Fruit fly (Drosophila melanogaster) whole organism, embryonic: ENCODE results near the gene ssp3.

Experiments used
- Abd-B ChIP-seq: fragments of 200-800 bp; sonication (Bioruptor generic); optimal IDR thresholded peaks from 2 replicates; lab custom pipeline; 2018; ENCODE audit warnings: missing biosample characterization, mild to moderate bottlenecking, missing genetic modification characterization, moderate library complexity
- CG10147 ChIP-seq: fragments of 200-800 bp; sonication (Bioruptor generic); optimal IDR thresholded peaks from 2 replicates; lab custom pipeline; 2019; ENCODE audit warnings: missing biosample characterization, mild to moderate bottlenecking, missing genetic modification characterization, moderate library complexity
- CG10209 ChIP-seq: fragments of 200-800 bp; sonication (Bioruptor generic); optimal IDR thresholded peaks from 3 replicates; lab custom pipeline; 2017; ENCODE audit warnings: missing biosample characterization, mild to moderate bottlenecking, missing genetic modification characterization, missing genetic modification reagents
- CG17912 ChIP-seq: fragments of 200-800 bp; sonication (Bioruptor generic); optimal IDR thresholded peaks from 2 replicates; lab custom pipeline; 2018; ENCODE audit warnings: missing biosample characterization, mild to moderate bottlenecking, missing genetic modification characterization
- CG6683 ChIP-seq: fragments of 200-800 bp; sonication (Bioruptor generic); optimal IDR thresholded peaks from 2 replicates; lab custom pipeline; 2017; ENCODE audit warnings: missing biosample characterization, mild to moderate bottlenecking, missing genetic modification characterization, missing genetic modification reagents
- Chrac-16 ChIP-seq: fragments of 200-800 bp; sonication (Bioruptor generic); optimal IDR thresholded peaks from 3 replicates; lab custom pipeline; 2016; ENCODE audit warnings: missing biosample characterization, missing genetic modification characterization
- H15 ChIP-seq: fragments of 200-800 bp; sonication (Bioruptor generic); IDR thresholded peaks from 3 replicates; pipeline ENCODE4 v1.3.6; 2022; ENCODE audit warnings: missing biosample characterization, missing genetic modification characterization
- btn ChIP-seq: fragments of 200-800 bp; sonication (Bioruptor generic); optimal IDR thresholded peaks from 2 replicates; lab custom pipeline; 2016; ENCODE audit warnings: missing biosample characterization, missing genetic modification characterization
- disco-r ChIP-seq: fragments of 200-800 bp; sonication (Bioruptor generic); optimal IDR thresholded peaks from 2 replicates; lab custom pipeline; 2016; ENCODE audit warnings: missing biosample characterization, missing genetic modification characterization
- nerfin-2 ChIP-seq: fragments of 200-800 bp; sonication (Bioruptor generic); IDR thresholded peaks from 2 replicates; pipeline ENCODE4 v1.3.6; 2022; ENCODE audit warnings: missing biosample characterization, missing genetic modification characterization; ENCODE audit not compliant: partially characterized antibody
- nmo ChIP-seq: fragments of 200-800 bp; sonication (Bioruptor generic); optimal IDR thresholded peaks from 2 replicates; lab custom pipeline; 2018; ENCODE audit warnings: missing biosample characterization, mild to moderate bottlenecking, missing genetic modification characterization, moderate library complexity

DNA sequence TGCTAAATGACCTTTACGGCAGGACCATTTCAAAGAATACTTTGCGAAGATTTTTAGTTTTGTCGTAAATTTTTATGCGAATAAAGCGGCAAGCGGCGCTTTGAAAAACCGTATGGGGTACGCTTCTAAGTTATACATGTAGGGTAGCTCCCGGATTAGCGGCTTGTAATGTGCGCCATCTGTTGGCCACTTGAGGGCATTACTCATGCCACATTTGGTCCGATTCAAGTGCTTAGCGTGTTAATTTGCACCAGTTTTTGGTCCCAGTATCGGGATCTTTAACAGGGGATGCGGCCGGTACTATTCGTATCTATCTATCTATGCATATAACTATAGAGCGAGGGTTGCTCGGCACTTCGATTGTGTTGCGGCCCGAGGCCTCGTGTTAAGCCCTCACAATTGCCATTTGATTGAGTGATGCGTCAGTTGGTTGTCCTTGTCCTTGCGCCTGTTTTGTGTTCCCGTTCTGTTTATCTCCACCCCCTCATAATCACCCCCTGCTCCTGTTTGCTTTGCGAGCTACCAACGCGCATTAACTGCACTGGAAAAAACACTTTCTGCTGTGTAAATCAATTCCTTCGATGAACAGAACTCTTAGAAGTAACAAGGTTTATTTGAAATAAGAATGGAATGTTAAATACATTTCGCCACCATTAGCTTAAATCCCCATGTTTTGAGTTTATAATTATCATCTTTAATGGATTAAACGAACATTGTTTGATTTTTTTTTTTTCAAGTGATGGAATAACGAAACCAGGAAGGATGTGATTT, 13.2 kb downstream of the ssp3 start:
- TF ChIP-seq CG6683 (GFP tag; lab: Kevin White, UChicago) (no peak), nerfin-2 (GFP tag; lab: Robert Waterston, UW) (no peak), CG17912 (GFP tag; lab: Kevin White, UChicago) (no peak), btn (GFP tag; lab: Kevin White, UChicago) (no peak), H15 (no peak), nmo (GFP tag; lab: Kevin White, UChicago) (peak; percentile 26), disco-r (no peak), CG10147 (no peak), Abd-B (no peak), CG10209 (GFP tag; lab: Kevin White, UChicago) (peak; percentile 26), Chrac-16 (GFP tag; lab: Kevin White, UChicago) (peak; percentile 19)
